Fruit fly (Drosophila melanogaster): ENCODE results near the gene Adi1.

Gene Adi1

DNA sequence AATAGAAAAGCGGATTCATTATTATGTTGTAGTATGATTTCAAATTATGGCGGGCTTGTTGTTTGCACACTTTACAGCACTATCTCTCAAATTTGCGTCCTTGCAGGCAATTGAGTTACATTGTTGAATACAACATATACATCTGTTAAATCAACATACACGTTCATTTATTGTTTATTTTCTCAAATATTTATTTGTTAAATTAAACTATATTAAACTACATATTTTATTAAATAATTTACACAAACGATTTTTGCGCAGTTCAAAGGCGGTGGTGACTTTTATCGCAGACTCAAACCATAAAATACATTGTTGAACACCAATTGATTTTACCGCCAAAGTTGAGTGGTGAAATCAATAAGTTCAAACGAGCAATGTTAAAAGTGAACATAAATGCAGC is 35.0 kb downstream of the Adi1 start (continued):
- TF ChIP-seq CG17361 (GFP tag; IDR thresholded peaks at IDR 0.05) (peak; percentile 62; the same call in 2 of the 3 replicates), NC2α (GFP tag; optimal IDR thresholded peaks at IDR 0.05) (no peak), Vsx1 (GFP tag; optimal IDR thresholded peaks at IDR 0.05) (no peak), CG10209 (GFP tag; optimal IDR thresholded peaks at IDR 0.05) (peak; percentile 18), luna (GFP tag; optimal IDR thresholded peaks at IDR 0.05) (no peak), CG4820 (GFP tag; optimal IDR thresholded peaks at IDR 0.05) (no peak), CG2129 (GFP tag; IDR thresholded peaks at IDR 0.05; ENCODE audit: partially characterized antibody) (no peak), B-H2 (GFP tag; optimal IDR thresholded peaks at IDR 0.05) (peak; percentile 50), Xrp1 (GFP tag; IDR thresholded peaks at IDR 0.05) (peak; percentile 31; the same call in 1 of the 2 replicates), zen (tag; optimal IDR thresholded peaks at IDR 0.05) (peak; percentile 9), CG30403 (GFP tag; optimal IDR thresholded peaks at IDR 0.05) (peak; percentile 4), CG10959 (GFP tag; IDR thresholded peaks at IDR 0.05) (no peak), phol (tag; optimal IDR thresholded peaks at IDR 0.05) (peak; percentile 52), CG14441 (GFP tag; IDR thresholded peaks at IDR 0.05) (no peak), CG14014 (GFP tag; IDR thresholded peaks at IDR 0.05) (no peak), CG16813 (GFP tag; IDR thresholded peaks at IDR 0.05; ENCODE audit: partially characterized antibody) (0 out of 3 replicates have a peak, but pooled peaks have one; percentile 35), lola (GFP tag; optimal IDR thresholded peaks at IDR 0.05) (peak in 1 of 3 experiments; percentile 31), Usf (GFP tag; optimal IDR thresholded peaks at IDR 0.05) (no peak), CG33557 (GFP tag; optimal IDR thresholded peaks at IDR 0.05) (no peak), cad (GFP tag; optimal IDR thresholded peaks at IDR 0.05) (no peak), CG12659 (GFP tag; optimal IDR thresholded peaks at IDR 0.05) (peak; percentile 52), CG34224 (GFP tag; IDR thresholded peaks at IDR 0.05; ENCODE audit: partially characterized antibody) (no peak), CG31441 (GFP tag; IDR thresholded peaks at IDR 0.05) (0 out of 2 replicates have a peak, but pooled peaks have one; percentile 13), pfk (GFP tag; optimal IDR thresholded peaks at IDR 0.05) (no peak), CG18599 (GFP tag; optimal IDR thresholded peaks at IDR 0.05) (peak; percentile 12), CG12104 (GFP tag; optimal IDR thresholded peaks at IDR 0.05) (no peak), sd (tag; optimal IDR thresholded peaks at IDR 0.05) (no peak), gt (GFP tag; IDR thresholded peaks at IDR 0.05) (no peak), wek (GFP tag; optimal IDR thresholded peaks at IDR 0.05) (no peak), CG8359 (GFP tag; optimal IDR thresholded peaks at IDR 0.05; ENCODE audit: borderline replicate concordance) (no peak), disco-r (GFP tag; optimal IDR thresholded peaks at IDR 0.05) (no peak), amos (GFP tag; IDR thresholded peaks at IDR 0.05; ENCODE audit: partially characterized antibody) (no peak; the same call in 1 of the 2 replicates), CG6254 (GFP tag; optimal IDR thresholded peaks at IDR 0.05) (no peak), BEAF-32 (GFP tag; optimal IDR thresholded peaks at IDR 0.05) (peak; percentile 43), knrl (GFP tag; IDR thresholded peaks at IDR 0.05; ENCODE audit: partially characterized antibody) (0 out of 3 replicates have a peak, but pooled peaks have one; percentile 36), CG13894 (tag; optimal IDR thresholded peaks at IDR 0.05) (no peak), CG6272 (GFP tag; IDR thresholded peaks at IDR 0.05) (no peak), gem (tag; optimal IDR thresholded peaks at IDR 0.05) (peak; percentile 27), Fer1 (GFP tag; optimal IDR thresholded peaks at IDR 0.05) (peak; percentile 23), pzg (GFP tag; optimal IDR thresholded peaks at IDR 0.05) (peak; percentile 61), sim (GFP tag; IDR thresholded peaks at IDR 0.05) (no peak), grn (GFP tag; optimal IDR thresholded peaks at IDR 0.05) (no peak), CG12299 (tag; optimal IDR thresholded peaks at IDR 0.05) (no peak), CG32767 (GFP tag; IDR thresholded peaks at IDR 0.05) (no peak), CG2116 (GFP tag; optimal IDR thresholded peaks at IDR 0.05) (peak; percentile 70), trh (GFP tag; optimal IDR thresholded peaks at IDR 0.05) (no peak), CG7839 (tag; optimal IDR thresholded peaks at IDR 0.05) (no peak), CG14710 (tag; optimal IDR thresholded peaks at IDR 0.05) (peak; percentile 83), Lhr (GFP tag; optimal IDR thresholded peaks at IDR 0.05) (peak; percentile 34)
